Worm (Caenorhabditis elegans): ENCODE results near the gene lsm-3.

ce11 chrIV:13347232-13347715 lies 39.7 kb upstream of the lsm-3 start, which contains the start of gene W02A2.9:
- TF ChIP-seq him-1 (tag; optimal IDR thresholded peaks at IDR 0.05) = no peak
- no peak for TF ChIP-seq W03F9.2 (tag; optimal IDR thresholded peaks at IDR 0.05)
- TF ChIP-seq dao-5 (tag; optimal IDR thresholded peaks at IDR 0.05) = no peak

All from whole organism, L4/young adult.